Fruit fly (Drosophila melanogaster): ENCODE measurements around the gene CG14693.

Gene CG14693

dm6 chr3R:10862773-10863445, 48.1 kb upstream of the CG14693 start, which contains the start of gene CG6574 (continued):
- TF ChIP-seq CG4328 (GFP tag; optimal IDR thresholded peaks at IDR 0.05) (no peak), tll (GFP tag; optimal IDR thresholded peaks at IDR 0.05) (peak in 1 of 2 experiments; percentile 74), phol (tag; optimal IDR thresholded peaks at IDR 0.05) (peak; percentile 33), Myb (GFP tag; optimal IDR thresholded peaks at IDR 0.05) (no peak), CG17359 (tag; optimal IDR thresholded peaks at IDR 0.05) (peak; percentile 28), maf-S (GFP tag; optimal IDR thresholded peaks at IDR 0.05) (no peak), HLH4C (GFP tag; IDR thresholded peaks at IDR 0.05; ENCODE audit: partially characterized antibody) (0 out of 3 replicates have a peak, but pooled peaks have one; percentile 2), CG7556 (GFP tag; optimal IDR thresholded peaks at IDR 0.05) (peak; percentile 5), CG14860 (GFP tag; IDR thresholded peaks at IDR 0.05; ENCODE audit: partially characterized antibody) (no peak), CG34376 (GFP tag; optimal IDR thresholded peaks at IDR 0.05) (peak; percentile 46), HLH54F (GFP tag; optimal IDR thresholded peaks at IDR 0.05) (peak; percentile 6), Blimp-1 (GFP tag; optimal IDR thresholded peaks at IDR 0.05) (no peak), CG12299 (tag; optimal IDR thresholded peaks at IDR 0.05) (no peak), hkb (optimal IDR thresholded peaks at IDR 0.05) (no peak), hkb (GFP tag; IDR thresholded peaks at IDR 0.05) (peak; percentile 39), CG10979 (tag; optimal IDR thresholded peaks at IDR 0.05) (peak; percentile 29), CG18262 (tag; optimal IDR thresholded peaks at IDR 0.05) (peak; percentile 25), org-1 (GFP tag; optimal IDR thresholded peaks at IDR 0.05) (peak; percentile 18), Nf-YB (GFP tag; optimal IDR thresholded peaks at IDR 0.05) (no peak), CG17361 (GFP tag; IDR thresholded peaks at IDR 0.05) (0 out of 3 replicates have a peak, but pooled peaks have one; percentile 14), CG12391 (tag; optimal IDR thresholded peaks at IDR 0.05) (peak; percentile 11), MTF-1 (GFP tag; optimal IDR thresholded peaks at IDR 0.05; ENCODE audit: borderline replicate concordance) (no peak), sc (optimal IDR thresholded peaks at IDR 0.05) (no peak), sc (GFP tag; optimal IDR thresholded peaks at IDR 0.05) (no peak), wek (GFP tag; optimal IDR thresholded peaks at IDR 0.05) (peak; percentile 2), CG10654 (GFP tag; optimal IDR thresholded peaks at IDR 0.05) (no peak), CG12769 (tag; optimal IDR thresholded peaks at IDR 0.05) (peak; percentile 40), CG7786 (GFP tag; optimal IDR thresholded peaks at IDR 0.05) (no peak), PHDP (tag; optimal IDR thresholded peaks at IDR 0.05) (no peak), CG32772 (GFP tag; IDR thresholded peaks at IDR 0.05) (no peak), CG6654 (GFP tag; optimal IDR thresholded peaks at IDR 0.05) (peak; percentile 70), HHEX (GFP tag; optimal IDR thresholded peaks at IDR 0.05) (peak; percentile 15), knrl (GFP tag; IDR thresholded peaks at IDR 0.05; ENCODE audit: partially characterized antibody) (no peak), Gug (GFP tag; IDR thresholded peaks at IDR 0.05) (no peak), Fer1 (GFP tag; optimal IDR thresholded peaks at IDR 0.05) (peak; percentile 26), GATAe (GFP tag; conservative IDR thresholded peaks at IDR 0.05) (no peak), Rfx (GFP tag; IDR thresholded peaks at IDR 0.05) (no peak), aop (GFP tag; IDR thresholded peaks at IDR 0.05) (no peak), kah (GFP tag; optimal IDR thresholded peaks at IDR 0.05) (peak; percentile 45), da (GFP tag; optimal IDR thresholded peaks at IDR 0.05) (no peak), CG8924 (tag; optimal IDR thresholded peaks at IDR 0.05) (peak; percentile 5), Adf1 (GFP tag; IDR thresholded peaks at IDR 0.05) (peak; percentile 6; the same call in 1 of the 2 replicates), CG5953 (GFP tag; IDR thresholded peaks at IDR 0.05) (no peak), CG2889 (GFP tag; IDR thresholded peaks at IDR 0.05) (no peak), CG3407 (GFP tag; optimal IDR thresholded peaks at IDR 0.05) (no peak), gsb-n (tag; optimal IDR thresholded peaks at IDR 0.05) (no peak), Jarid2 (GFP tag; optimal IDR thresholded peaks at IDR 0.05) (no peak), CG10147 (GFP tag; optimal IDR thresholded peaks at IDR 0.05) (no peak), CG11696 (GFP tag; IDR thresholded peaks at IDR 0.05) (peak; percentile 95)
